Worm (Caenorhabditis elegans): ENCODE results near the gene tram-1.

Gene tram-1

DNA sequence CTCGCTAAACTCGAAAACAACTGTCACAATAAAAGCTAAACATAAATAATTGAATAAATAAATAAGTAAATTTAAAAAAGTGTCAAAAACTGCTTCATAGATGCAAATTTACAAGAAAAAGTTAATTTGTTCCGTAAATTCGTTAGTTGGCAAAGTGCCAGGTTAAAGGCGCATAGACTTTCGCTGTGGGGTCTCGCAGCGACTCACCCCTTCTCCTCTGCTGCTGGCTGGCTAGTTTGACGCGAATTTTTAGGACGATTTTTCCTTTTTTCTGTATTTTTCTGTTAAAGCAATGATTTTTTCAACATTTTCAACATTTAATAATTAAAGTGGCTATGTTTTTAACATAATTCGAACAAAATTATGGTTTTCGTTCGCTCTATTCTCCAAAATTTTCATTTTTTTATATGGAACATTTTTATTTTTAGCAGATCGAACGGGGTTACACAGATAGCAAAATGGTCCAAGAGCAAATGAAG, 44.8 kb downstream of the tram-1 start, which contains the start of gene rack-1:
Gene rack-1 (plus strand): TSS at position 429 of the 479 bp plus-strand sequence.
- TF ChIP-seq ets-4 (tag; optimal IDR thresholded peaks at IDR 0.05) (no peak), che-1 (tag; optimal IDR thresholded peaks at IDR 0.05) (no peak), madf-2 (tag; optimal IDR thresholded peaks at IDR 0.05) (no peak), dve-1 (tag; optimal IDR thresholded peaks at IDR 0.05) (no peak), sdc-2 (tag; optimal IDR thresholded peaks at IDR 0.05) (no peak), npax-4 (tag; optimal IDR thresholded peaks at IDR 0.05) (no peak), ceh-34 (tag; optimal IDR thresholded peaks at IDR 0.05) (no peak), ref-2 (tag; optimal IDR thresholded peaks at IDR 0.05) (no peak), sox-4 (tag; optimal IDR thresholded peaks at IDR 0.05) (no peak), lim-6 (tag; optimal IDR thresholded peaks at IDR 0.05) (no peak), nfya-1 (tag; optimal IDR thresholded peaks at IDR 0.05) (peak; percentile 20), pqm-1 (tag; optimal IDR thresholded peaks at IDR 0.05) (no peak), hlh-30 (tag; optimal IDR thresholded peaks at IDR 0.05; ENCODE audit: insufficient read depth) (no peak), pag-3 (tag; optimal IDR thresholded peaks at IDR 0.05; ENCODE audit: borderline replicate concordance) (no peak), ceh-18 (tag; optimal IDR thresholded peaks at IDR 0.05) (no peak), unc-42 (tag; optimal IDR thresholded peaks at IDR 0.05) (peak; percentile 66), ceh-19 (GFP tag; optimal IDR thresholded peaks at IDR 0.05) (no peak), unc-55 (GFP tag; optimal IDR thresholded peaks at IDR 0.05) (no peak), fax-1 (tag; optimal IDR thresholded peaks at IDR 0.05) (peak; percentile 3), ceh-14 (tag; optimal IDR thresholded peaks at IDR 0.05) (no peak), tbx-2 (tag; optimal IDR thresholded peaks at IDR 0.05) (no peak), ceh-31 (tag; optimal IDR thresholded peaks at IDR 0.05) (peak; percentile 11), eyg-1 (tag; optimal IDR thresholded peaks at IDR 0.05) (no peak)

DNA sequence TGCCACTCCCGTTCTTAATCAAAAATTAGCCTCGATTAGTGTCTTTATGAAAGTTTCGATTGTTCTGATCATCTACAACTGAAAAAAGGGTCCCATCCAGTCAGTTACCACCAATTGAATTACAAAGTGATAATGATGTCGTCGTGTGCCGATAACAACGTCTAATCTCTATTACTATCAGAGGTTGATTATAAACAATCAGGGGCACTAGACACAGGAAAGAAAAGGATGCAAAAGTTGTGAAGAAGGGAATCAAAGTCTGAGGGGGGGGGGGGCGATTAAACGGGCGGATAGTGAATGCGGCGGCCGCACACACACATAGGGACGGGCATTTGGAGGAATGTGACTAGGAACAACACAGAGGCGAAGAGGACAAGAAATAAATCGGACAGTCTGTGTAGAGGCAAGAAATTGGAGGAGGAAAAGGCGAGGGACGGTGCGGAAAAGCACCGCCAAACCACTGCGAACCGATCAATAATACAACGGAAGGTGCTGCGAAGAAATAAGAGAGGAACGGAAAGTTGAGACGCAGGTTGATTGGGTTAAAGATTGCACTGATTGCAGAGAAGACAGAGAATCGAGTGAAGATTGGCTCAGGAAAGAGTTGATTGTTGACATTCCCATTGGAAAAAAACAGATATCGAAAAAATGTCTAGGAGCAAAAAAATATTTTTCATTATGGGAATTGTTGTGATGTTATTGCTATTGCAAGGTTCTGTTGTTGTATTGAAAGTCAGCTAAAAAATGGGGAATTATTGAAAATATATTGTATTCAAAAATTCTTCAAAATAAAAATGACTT, 46.0 kb downstream of the tram-1 start:
- TF ChIP-seq ceh-18 (tag; optimal IDR thresholded peaks at IDR 0.05) (no peak), C08G9.2 (tag; optimal IDR thresholded peaks at IDR 0.05) (peak; percentile 50), ceh-6 (GFP tag; optimal IDR thresholded peaks at IDR 0.05) (no peak), tbx-7 (tag; optimal IDR thresholded peaks at IDR 0.05) (no peak), che-1 (tag; optimal IDR thresholded peaks at IDR 0.05) (peak; percentile 27), tbx-2 (tag; optimal IDR thresholded peaks at IDR 0.05) (peak; percentile 47), rnt-1 (tag; optimal IDR thresholded peaks at IDR 0.05) (peak; percentile 43), K02D7.2 (tag; optimal IDR thresholded peaks at IDR 0.05) (no peak), syd-9 (tag; optimal IDR thresholded peaks at IDR 0.05) (peak; percentile 9), pha-4 (tag; optimal IDR thresholded peaks at IDR 0.05) (no peak), pqm-1 (tag; optimal IDR thresholded peaks at IDR 0.05) (peak; percentile 25), odd-2 (tag; optimal IDR thresholded peaks at IDR 0.05) (no peak), ceh-19 (GFP tag; optimal IDR thresholded peaks at IDR 0.05) (no peak), fkh-6 (tag; optimal IDR thresholded peaks at IDR 0.05) (no peak), ceh-30 (tag; optimal IDR thresholded peaks at IDR 0.05) (no peak), ceh-31 (tag; optimal IDR thresholded peaks at IDR 0.05) (peak; percentile 1), elt-2 (tag; optimal IDR thresholded peaks at IDR 0.05) (peak; percentile 92), nfya-1 (tag; optimal IDR thresholded peaks at IDR 0.05) (peak; percentile 39)

DNA sequence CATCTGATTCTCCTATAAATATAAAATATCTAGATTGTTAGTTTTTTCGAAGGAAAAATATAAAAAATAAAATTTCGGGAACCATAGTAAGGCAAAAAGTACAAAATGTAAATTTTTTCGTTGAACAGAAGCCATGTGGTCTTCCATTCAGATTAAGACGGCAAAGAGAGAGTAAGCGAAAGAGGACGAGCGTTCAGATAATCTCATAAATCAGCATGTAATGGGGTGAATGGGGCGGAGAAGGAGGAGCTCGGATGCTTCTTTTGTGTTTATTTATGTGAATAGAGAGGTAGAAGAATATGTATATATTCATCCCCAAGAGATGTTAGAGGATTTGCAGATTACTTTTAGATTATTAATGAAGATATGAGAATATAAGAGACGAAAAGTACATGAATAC, 46.8 kb downstream of the tram-1 start, which contains the start of gene pxf-1:
Gene pxf-1 (minus strand): TSS at position 14 of the 400 bp plus-strand sequence.
- no peak for TF ChIP-seq T23F11.4 (GFP tag; optimal IDR thresholded peaks at IDR 0.05)
- TF ChIP-seq unc-42 (tag; optimal IDR thresholded peaks at IDR 0.05) = peak; percentile 24

DNA sequence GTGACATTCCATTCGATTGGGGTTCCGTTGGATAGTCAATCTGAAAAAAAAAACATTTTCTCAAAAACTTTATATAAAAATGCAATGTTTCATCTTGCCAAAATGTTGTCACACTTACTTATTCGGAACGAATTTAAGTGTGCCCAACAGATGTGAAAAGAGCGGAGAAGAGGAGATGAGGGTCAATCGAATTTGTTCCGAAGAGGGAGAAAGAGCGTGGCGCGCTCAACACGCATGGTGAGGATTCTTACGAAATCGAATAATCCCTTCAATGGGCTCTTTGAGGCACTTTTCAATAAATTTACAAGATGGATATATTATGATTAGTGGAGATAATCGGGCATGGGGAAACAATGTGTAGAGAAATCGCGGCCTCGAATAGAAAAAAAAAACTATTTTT, 50.3 kb downstream of the tram-1 start:
- TF ChIP-seq ceh-30 (tag; optimal IDR thresholded peaks at IDR 0.05) (no peak), unc-42 (tag; optimal IDR thresholded peaks at IDR 0.05) (peak; percentile 100)

Measured in whole organism, late embryonic.